Worm (Caenorhabditis elegans) whole organism, late embryonic: ENCODE results near the gene C15H9.9.

Experiments used
- F13H6.1 ChIP-seq: sonication (generic microtip); optimal IDR thresholded peaks from 2 replicates; lab custom pipeline; 2016; ENCODE audit warnings: missing genetic modification characterization, missing compliant biosample characterization
- K09A11.1 ChIP-seq: sonication (generic microtip); optimal IDR thresholded peaks from 2 replicates; lab custom pipeline; 2017; ENCODE audit warnings: antibody characterized with exemption, mild to moderate bottlenecking, missing genetic modification characterization, missing compliant biosample characterization; ENCODE audit not compliant: insufficient read depth
- Y22D7AL.16 ChIP-seq: sonication (generic microtip); optimal IDR thresholded peaks from 2 replicates; lab custom pipeline; 2016; ENCODE audit warnings: missing genetic modification characterization, missing compliant biosample characterization
- ama-1 ChIP-seq: fragments of 150-350 bp; optimal IDR thresholded peaks from 2 replicates; lab custom pipeline; 2014
- elt-2 ChIP-seq: sonication (generic microtip); optimal IDR thresholded peaks from 2 replicates; lab custom pipeline; 2016; ENCODE audit warnings: missing genetic modification reagents, missing genetic modification characterization, missing compliant biosample characterization
- ets-4 ChIP-seq: sonication (generic microtip); optimal IDR thresholded peaks from 2 replicates; lab custom pipeline; 2016; ENCODE audit warnings: missing genetic modification characterization, missing compliant biosample characterization
- fkh-6 ChIP-seq: sonication (generic microtip); optimal IDR thresholded peaks from 2 replicates; lab custom pipeline; 2016; ENCODE audit warnings: missing genetic modification characterization, missing compliant biosample characterization
- gmeb-2 ChIP-seq: sonication (generic microtip); optimal IDR thresholded peaks from 2 replicates; lab custom pipeline; 2016; ENCODE audit warnings: missing genetic modification characterization, inconsistent platforms, missing compliant biosample characterization
- hlh-6 ChIP-seq: sonication (generic microtip); optimal IDR thresholded peaks from 2 replicates; lab custom pipeline; 2016; ENCODE audit warnings: missing genotype, missing genetic modification characterization, missing compliant biosample characterization
- mec-3 ChIP-seq: sonication (generic microtip); optimal IDR thresholded peaks from 2 replicates; lab custom pipeline; 2016; ENCODE audit warnings: borderline replicate concordance, missing genetic modification characterization, missing compliant biosample characterization
- pat-9 ChIP-seq: fragments of 200-800 bp; sonication (Bioruptor generic); optimal IDR thresholded peaks from 2 replicates; lab custom pipeline; 2018; ENCODE audit warnings: mild to moderate bottlenecking, missing genetic modification characterization, moderate library complexity, missing compliant biosample characterization
- pax-1 ChIP-seq: fragments of 150-350 bp; optimal IDR thresholded peaks from 2 replicates; lab custom pipeline; 2014; ENCODE audit warnings: missing biosample characterization, missing genetic modification characterization
- pqm-1 ChIP-seq: sonication (generic microtip); optimal IDR thresholded peaks from 2 replicates; lab custom pipeline; 2016; ENCODE audit warnings: missing genetic modification characterization, missing compliant biosample characterization
- ref-2 ChIP-seq: sonication (generic microtip); optimal IDR thresholded peaks from 2 replicates; lab custom pipeline; 2016; ENCODE audit warnings: missing genetic modification characterization, missing compliant biosample characterization
- sdc-2 ChIP-seq: sonication (generic microtip); optimal IDR thresholded peaks from 2 replicates; lab custom pipeline; 2016; ENCODE audit warnings: missing genotype, missing genetic modification characterization, missing compliant biosample characterization
- syd-9 ChIP-seq: sonication (generic microtip); optimal IDR thresholded peaks from 2 replicates; lab custom pipeline; 2016; ENCODE audit warnings: mild to moderate bottlenecking, missing genetic modification characterization, moderate library complexity, missing compliant biosample characterization
- tbx-2 ChIP-seq: sonication (generic microtip); optimal IDR thresholded peaks from 2 replicates; lab custom pipeline; 2016; ENCODE audit warnings: missing genetic modification characterization, missing compliant biosample characterization
- ttx-3 ChIP-seq: sonication (generic microtip); optimal IDR thresholded peaks from 2 replicates; lab custom pipeline; 2016; ENCODE audit warnings: missing genetic modification reagents, missing genetic modification characterization, missing compliant biosample characterization
- unc-55 ChIP-seq: sonication (generic microtip); optimal IDR thresholded peaks from 2 replicates; lab custom pipeline; 2017; ENCODE audit warnings: missing biosample characterization, missing genetic modification reagents, missing genetic modification characterization

Gene C15H9.9

DNA sequence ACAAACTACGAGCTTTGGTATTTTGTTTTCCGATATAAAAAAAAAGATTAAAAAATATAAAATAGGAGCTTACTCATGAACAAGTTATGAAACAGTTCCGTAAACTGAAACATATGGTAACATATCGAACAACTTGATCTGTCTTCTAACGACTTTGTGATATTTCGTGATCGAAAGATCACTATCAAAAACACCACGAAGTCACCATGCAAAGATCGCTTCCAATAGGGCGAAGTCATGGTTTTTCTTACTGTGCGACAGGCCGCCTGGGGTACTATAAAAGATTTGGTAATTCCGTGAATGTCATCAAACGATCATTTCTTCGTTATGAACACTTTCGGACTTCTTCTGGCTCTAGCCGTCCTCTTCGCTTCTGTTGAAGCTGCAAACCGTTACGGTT lies 45.4 kb downstream of the C15H9.9 start, which contains the start of gene C45B2.3:
Gene C45B2.3 (plus strand): TSS at position 301 of the 400 bp plus-strand sequence.
- no peak for TF ChIP-seq pat-9 (tag; lab: Kevin White, UChicago)
- no peak for TF ChIP-seq pqm-1 (tag; lab: Kevin White, UChicago)
- TF ChIP-seq mec-3 (tag; lab: Kevin White, UChicago) = no peak
- no peak for TF ChIP-seq unc-55 (GFP tag; lab: Kevin White, UChicago)
- no peak for TF ChIP-seq sdc-2 (tag; lab: Kevin White, UChicago)
- TF ChIP-seq syd-9 = no peak
- TF ChIP-seq ttx-3 = no peak
- TF ChIP-seq Y22D7AL.16 = no peak
- TF ChIP-seq tbx-2 = no peak
- TF ChIP-seq hlh-6 (tag; lab: Kevin White, UChicago) = no peak
- no peak for TF ChIP-seq K09A11.1 (tag; lab: Kevin White, UChicago)
- TF ChIP-seq gmeb-2 (tag; lab: Kevin White, UChicago) = no peak
- no peak for TF ChIP-seq ama-1
- no peak for TF ChIP-seq pax-1
- no peak for TF ChIP-seq ref-2 (tag; lab: Kevin White, UChicago)
- no peak for TF ChIP-seq fkh-6 (tag; lab: Kevin White, UChicago)
- TF ChIP-seq F13H6.1 (tag; lab: Kevin White, UChicago) = no peak

- peak; percentile 28 for TF ChIP-seq elt-2 (tag; lab: Kevin White, UChicago)
- no peak for TF ChIP-seq ets-4
These were observed 46.3 kb downstream of the C15H9.9 start for ce11 chrX:6081793-6082192.
